Fruit fly (Drosophila melanogaster) whole organism: Measurements from ENCODE around the gene AhcyL2.

Experiments used
- CG8478 ChIP-seq: fragments of >200 bp; optimal IDR thresholded peaks from 2 replicates; lab custom pipeline; 2018; ENCODE audit warnings: inconsistent platforms
- Dll ChIP-seq: fragments of >200 bp; optimal IDR thresholded peaks from 2 replicates; lab custom pipeline; 2017
- EcR ChIP-seq, 2 experiments: fragments of >200 bp; optimal IDR thresholded peaks; 2 replicates each; lab custom pipeline; 2017; ENCODE audit warnings: missing biosample characterization in 2 of 2, missing genetic modification characterization in 2 of 2, missing genetic modification reagents in 2 of 2
- pan ChIP-seq: fragments of >200 bp; optimal IDR thresholded peaks from 2 replicates; lab custom pipeline; 2017
- psq ChIP-seq: fragments of >200 bp; optimal IDR thresholded peaks from 2 replicates; lab custom pipeline; 2017
- usp ChIP-seq: fragments of >200 bp; optimal IDR thresholded peaks from 2 replicates; lab custom pipeline; 2017; ENCODE audit warnings: missing biosample characterization, missing genetic modification characterization, mixed read lengths

Gene AhcyL2

dm6 chr3R:16982108-16982707 is at the start of gene AhcyL2:
Gene AhcyL2, minus strand, starts transcription at chr3R:16982158.
- no peak for TF ChIP-seq pan (lab: Kevin White, UChicago)
- no peak for TF ChIP-seq usp (GFP tag; lab: Kevin White, UChicago)
- no peak for TF ChIP-seq CG8478 (lab: Kevin White, UChicago)
- TF ChIP-seq EcR (GFP tag; optimal IDR thresholded peaks at IDR 0.05; lab: Kevin White, UChicago): no peak
- no peak for TF ChIP-seq psq (lab: Kevin White, UChicago)
- no peak for TF ChIP-seq Dll (lab: Kevin White, UChicago)

dm6 chr3R:17031502-17031901 is 49.5 kb upstream of the AhcyL2 start, which contains the start of gene CG31268:
Gene CG31268, plus strand, starts transcription at chr3R:17031802.
- no peak for TF ChIP-seq EcR (GFP tag; optimal IDR thresholded peaks at IDR 0.05; lab: Kevin White, UChicago)
- TF ChIP-seq psq (lab: Kevin White, UChicago): no peak
- no peak for TF ChIP-seq Dll (lab: Kevin White, UChicago)
- TF ChIP-seq pan (lab: Kevin White, UChicago): no peak
- no peak for TF ChIP-seq CG8478 (lab: Kevin White, UChicago)
- no peak for TF ChIP-seq usp (GFP tag; lab: Kevin White, UChicago)

DNA sequence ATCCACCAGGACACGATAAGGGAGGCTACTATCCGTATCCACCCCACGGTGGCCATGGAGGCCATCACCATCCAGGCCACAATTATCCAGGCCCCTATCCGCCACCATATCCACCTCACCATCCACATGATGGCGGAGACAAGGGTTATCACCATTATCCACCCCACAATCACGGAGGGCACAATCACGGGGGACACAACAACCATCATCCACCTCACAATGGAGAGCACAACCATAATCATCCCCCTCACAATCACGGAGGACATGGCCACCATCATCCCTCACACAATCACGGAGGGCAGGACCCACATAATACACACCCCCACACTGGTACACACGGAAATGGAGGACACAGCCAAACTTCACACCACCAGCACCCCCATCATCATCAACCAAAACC is 47.8 kb upstream of the AhcyL2 start:
- TF ChIP-seq EcR (GFP tag; optimal IDR thresholded peaks at IDR 0.05; lab: Kevin White, UChicago) (no peak), psq (lab: Kevin White, UChicago) (no peak), pan (lab: Kevin White, UChicago) (no peak), usp (GFP tag; lab: Kevin White, UChicago) (no peak), Dll (lab: Kevin White, UChicago) (no peak), CG8478 (lab: Kevin White, UChicago) (no peak)

dm6 chr3R:17028393-17028792 is 46.4 kb upstream of the AhcyL2 start, which contains the start of gene CG5225:
Gene CG5225, plus strand, starts transcription at chr3R:17028693.
- TF ChIP-seq pan (lab: Kevin White, UChicago) (no peak), CG8478 (lab: Kevin White, UChicago) (no peak), Dll (lab: Kevin White, UChicago) (no peak), psq (lab: Kevin White, UChicago) (no peak), usp (GFP tag; lab: Kevin White, UChicago) (no peak), EcR (GFP tag; optimal IDR thresholded peaks at IDR 0.05; lab: Kevin White, UChicago) (no peak)

DNA sequence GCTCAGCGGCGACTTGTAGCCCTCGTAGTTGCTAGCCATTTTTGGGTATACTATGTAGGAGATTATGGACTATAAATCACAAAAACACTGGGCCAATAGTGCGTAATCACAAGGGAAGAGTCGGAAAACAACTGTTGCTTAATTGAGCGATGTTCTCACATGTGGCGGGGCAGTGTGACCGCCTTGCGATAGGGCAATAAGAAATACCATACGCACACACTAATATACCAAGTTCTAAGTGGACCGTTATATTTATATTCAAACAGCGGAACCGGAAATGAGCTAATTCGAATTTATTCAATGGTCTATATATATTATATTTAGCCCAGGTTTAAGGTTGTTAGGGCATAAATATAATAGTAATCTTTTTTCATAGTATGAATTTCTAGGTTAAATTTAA is 39.0 kb upstream of the AhcyL2 start, which contains the start of gene Adsl:
TSS of gene Adsl (minus strand) at position 165 of the 400 bp plus-strand sequence.
- TF ChIP-seq usp (GFP tag; lab: Kevin White, UChicago): no peak
- no peak for TF ChIP-seq pan (lab: Kevin White, UChicago)
- no peak for TF ChIP-seq EcR (GFP tag; optimal IDR thresholded peaks at IDR 0.05; lab: Kevin White, UChicago)
- TF ChIP-seq psq (lab: Kevin White, UChicago): no peak
- TF ChIP-seq Dll (lab: Kevin White, UChicago): no peak
- TF ChIP-seq CG8478 (lab: Kevin White, UChicago): no peak

- no peak for TF ChIP-seq Dll (lab: Kevin White, UChicago)
- TF ChIP-seq EcR (GFP tag; optimal IDR thresholded peaks at IDR 0.05; lab: Kevin White, UChicago): no peak
- no peak for TF ChIP-seq usp (GFP tag; lab: Kevin White, UChicago)
- TF ChIP-seq pan (lab: Kevin White, UChicago): no peak
- TF ChIP-seq psq (lab: Kevin White, UChicago): no peak
- TF ChIP-seq CG8478 (lab: Kevin White, UChicago): no peak
Observed at dm6 chr3R:17018902-17019527, 37.1 kb upstream of the AhcyL2 start.

DNA sequence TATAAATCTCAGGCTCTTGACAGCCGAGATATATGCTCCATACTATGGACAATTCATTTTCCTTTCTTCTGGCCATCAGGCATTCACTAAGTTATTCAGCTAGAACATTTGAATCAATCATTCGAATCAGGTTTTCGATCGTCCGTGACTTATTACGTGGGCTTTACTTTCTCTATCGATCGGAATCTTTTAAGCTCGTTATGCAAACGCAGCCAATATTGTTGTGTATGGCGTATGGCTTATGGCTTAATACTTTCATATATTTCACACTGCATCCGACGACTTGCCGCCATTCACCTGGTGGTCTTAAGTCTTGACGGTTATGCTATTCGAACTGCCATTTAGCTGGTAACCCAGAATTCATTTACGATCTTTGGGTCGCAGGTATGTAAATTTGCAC is 34.2 kb upstream of the AhcyL2 start:
- TF ChIP-seq EcR (GFP tag; optimal IDR thresholded peaks at IDR 0.05; lab: Kevin White, UChicago) (no peak), usp (GFP tag; lab: Kevin White, UChicago) (no peak), pan (lab: Kevin White, UChicago) (no peak), CG8478 (lab: Kevin White, UChicago) (no peak), Dll (lab: Kevin White, UChicago) (no peak), psq (lab: Kevin White, UChicago) (no peak)

dm6 chr3R:17014276-17014675 is 32.3 kb upstream of the AhcyL2 start, which contains the start of gene Pxd:
Gene Pxd, plus strand, starts transcription at chr3R:17014576.
- TF ChIP-seq psq (lab: Kevin White, UChicago) (no peak), pan (lab: Kevin White, UChicago) (no peak), CG8478 (lab: Kevin White, UChicago) (no peak), EcR (GFP tag; optimal IDR thresholded peaks at IDR 0.05; lab: Kevin White, UChicago) (no peak), Dll (lab: Kevin White, UChicago) (no peak), usp (GFP tag; lab: Kevin White, UChicago) (no peak)

DNA sequence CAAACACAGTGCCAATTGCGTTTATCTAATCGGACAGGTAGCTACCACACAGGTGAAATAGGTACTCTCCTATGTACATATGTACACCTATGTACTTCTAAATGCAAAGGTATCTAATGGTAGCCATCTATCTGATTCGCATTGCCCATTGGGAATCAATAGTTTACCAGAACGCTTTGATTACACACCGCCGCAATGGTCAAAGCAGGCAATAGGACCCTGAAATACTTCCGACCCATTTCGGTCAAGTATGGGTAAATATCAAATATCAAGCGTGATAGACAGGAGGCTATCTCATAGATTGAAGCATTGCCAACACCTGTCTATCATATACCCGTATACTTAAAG is 26.7 kb upstream of the AhcyL2 start:
- TF ChIP-seq usp (GFP tag; lab: Kevin White, UChicago) (no peak), Dll (lab: Kevin White, UChicago) (no peak), psq (lab: Kevin White, UChicago) (no peak), pan (lab: Kevin White, UChicago) (no peak), EcR (GFP tag; optimal IDR thresholded peaks at IDR 0.05; lab: Kevin White, UChicago) (no peak), CG8478 (lab: Kevin White, UChicago) (no peak)

- TF ChIP-seq pan (lab: Kevin White, UChicago) (no peak), CG8478 (lab: Kevin White, UChicago) (no peak), Dll (lab: Kevin White, UChicago) (no peak), psq (lab: Kevin White, UChicago) (no peak), EcR (GFP tag; optimal IDR thresholded peaks at IDR 0.05; lab: Kevin White, UChicago) (no peak), usp (GFP tag; lab: Kevin White, UChicago) (no peak)
Observed at dm6 chr3R:17008018-17008674, 26.2 kb upstream of the AhcyL2 start, which contains the start of gene CG8907. Gene CG8907, plus strand, starts transcription at chr3R:17008269.
